Fruit fly (Drosophila melanogaster): ENCODE results near the gene CG12483.

CG12483 gene

dm6 chr3L:66063-66462 is 32.1 kb downstream of the CG12483 start, which contains the start of gene Lsp1gamma:
Lsp1gamma (plus strand) TSS chr3L:66430.
- peak; percentile 99 for TF ChIP-seq svp (GFP tag)
- no peak for TF ChIP-seq topi (GFP tag; optimal IDR thresholded peaks at IDR 0.05)
- no peak for TF ChIP-seq Blimp-1 (GFP tag; optimal IDR thresholded peaks at IDR 0.05)
- no peak for TF ChIP-seq fkh (GFP tag; optimal IDR thresholded peaks at IDR 0.05)
- no peak for TF ChIP-seq salr (GFP tag; optimal IDR thresholded peaks at IDR 0.05)
- TF ChIP-seq fd59A (GFP tag; optimal IDR thresholded peaks at IDR 0.05), result no peak
- no peak for TF ChIP-seq CG9139 (GFP tag; optimal IDR thresholded peaks at IDR 0.05)
- TF ChIP-seq vri (GFP tag; optimal IDR thresholded peaks at IDR 0.05), result peak; percentile 54
- TF ChIP-seq CG31627 (GFP tag; optimal IDR thresholded peaks at IDR 0.05), result no peak
- TF ChIP-seq Hr39 (GFP tag; optimal IDR thresholded peaks at IDR 0.05), result no peak
- no peak for TF ChIP-seq CG11762 (GFP tag; optimal IDR thresholded peaks at IDR 0.05; ENCODE audit: insufficient read depth)
- TF ChIP-seq CG1621 (tag; optimal IDR thresholded peaks at IDR 0.05), result no peak
- TF ChIP-seq CG8119 (GFP tag; IDR thresholded peaks at IDR 0.05), result no peak
- no peak for TF ChIP-seq Eip93F (GFP tag; optimal IDR thresholded peaks at IDR 0.05)
- TF ChIP-seq Eip78C (GFP tag), result no peak
- no peak for TF ChIP-seq CG3032 (tag; optimal IDR thresholded peaks at IDR 0.05)
- TF ChIP-seq CG3919 (GFP tag; optimal IDR thresholded peaks at IDR 0.05), result no peak
- TF ChIP-seq CG8319 (GFP tag; optimal IDR thresholded peaks at IDR 0.05), result no peak

dm6 chr3L:60491-60890 is 37.7 kb downstream of the CG12483 start:
- TF ChIP-seq spab (GFP tag; optimal IDR thresholded peaks at IDR 0.05), result no peak
- no peak for TF ChIP-seq CG11762 (GFP tag; optimal IDR thresholded peaks at IDR 0.05; ENCODE audit: insufficient read depth)
- no peak for TF ChIP-seq CG11294 (GFP tag; IDR thresholded peaks at IDR 0.05)
- no peak for TF ChIP-seq Ets96B (tag; optimal IDR thresholded peaks at IDR 0.05)
- TF ChIP-seq Blimp-1 (GFP tag; optimal IDR thresholded peaks at IDR 0.05), result no peak
- TF ChIP-seq Hr4 (GFP tag; optimal IDR thresholded peaks at IDR 0.05), result no peak
- no peak for TF ChIP-seq CG11902 (GFP tag; optimal IDR thresholded peaks at IDR 0.05)
- TF ChIP-seq CG31627 (GFP tag; optimal IDR thresholded peaks at IDR 0.05), result no peak
- no peak for TF ChIP-seq Eip78C (GFP tag)
- TF ChIP-seq CG15336 (GFP tag; IDR thresholded peaks at IDR 0.05), result no peak
- no peak for TF ChIP-seq CG6792 (GFP tag; optimal IDR thresholded peaks at IDR 0.05)
- TF ChIP-seq dsx (GFP tag; optimal IDR thresholded peaks at IDR 0.05; ENCODE audit: poor library complexity, severe bottlenecking), result no peak
- no peak for TF ChIP-seq svp (GFP tag)
- TF ChIP-seq pdm3 (GFP tag; optimal IDR thresholded peaks at IDR 0.05), result no peak
- no peak for TF ChIP-seq esn (GFP tag; optimal IDR thresholded peaks at IDR 0.05)
- no peak for TF ChIP-seq OdsH (GFP tag; optimal IDR thresholded peaks at IDR 0.05)
- TF ChIP-seq Sox14 (GFP tag; optimal IDR thresholded peaks at IDR 0.05), result no peak
- no peak for TF ChIP-seq CG16779 (tag; optimal IDR thresholded peaks at IDR 0.05)

dm6 chr3L:60050-60449 is 38.1 kb downstream of the CG12483 start:
- TF ChIP-seq svp (GFP tag) (peak; percentile 54), dsx (GFP tag; optimal IDR thresholded peaks at IDR 0.05; ENCODE audit: poor library complexity, severe bottlenecking) (peak; percentile 16), acj6 (GFP tag; optimal IDR thresholded peaks at IDR 0.05) (no peak), CG34406 (GFP tag; optimal IDR thresholded peaks at IDR 0.05) (no peak), Blimp-1 (GFP tag; optimal IDR thresholded peaks at IDR 0.05) (no peak), CG8632 (GFP tag; optimal IDR thresholded peaks at IDR 0.05) (no peak), Ets21C (GFP tag; optimal IDR thresholded peaks at IDR 0.05) (no peak), esn (GFP tag; optimal IDR thresholded peaks at IDR 0.05) (no peak), Hr39 (GFP tag; optimal IDR thresholded peaks at IDR 0.05) (no peak), Eip78C (GFP tag) (peak; percentile 73), CG3032 (tag; optimal IDR thresholded peaks at IDR 0.05) (peak; percentile 6), Gug (GFP tag; IDR thresholded peaks at IDR 0.05) (no peak), CG6163 (GFP tag; IDR thresholded peaks at IDR 0.05) (0 out of 3 replicates have a peak, but pooled peaks have one; percentile 25)

dm6 chr3L:57638-58037 is 40.5 kb downstream of the CG12483 start:
- TF ChIP-seq spab (GFP tag; optimal IDR thresholded peaks at IDR 0.05) (no peak), CG8632 (GFP tag; optimal IDR thresholded peaks at IDR 0.05) (no peak)
